Fruit fly (Drosophila melanogaster): Measurements from ENCODE around the gene CG3552.

Gene CG3552

DNA sequence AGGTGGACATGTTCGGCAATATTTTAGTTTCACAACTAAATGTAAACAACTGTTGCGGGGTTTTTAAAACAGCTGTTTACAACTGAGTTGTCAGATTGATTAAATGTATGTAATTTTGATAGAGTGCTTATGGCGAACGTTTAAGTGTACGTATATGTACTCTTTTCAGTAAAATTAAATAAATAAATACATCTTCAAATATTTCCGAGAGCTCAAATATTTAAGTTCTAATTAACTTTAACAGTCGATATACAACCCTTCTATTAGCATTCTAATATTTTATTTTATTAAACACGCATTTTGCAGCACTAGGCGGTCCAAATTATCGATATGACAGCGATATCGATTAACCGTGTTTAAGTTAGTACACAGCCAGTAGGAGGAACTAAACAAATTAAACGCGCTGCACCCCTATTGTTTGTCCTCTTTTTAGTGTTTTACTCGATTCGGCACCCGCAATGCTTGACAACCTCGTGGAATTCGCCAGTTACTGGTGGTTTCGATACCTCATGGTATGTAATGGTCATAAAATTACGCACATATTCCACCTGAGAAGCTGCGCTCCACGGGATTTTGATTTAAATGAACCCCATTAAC lies 4.5 kb upstream of the CG3552 start, which contains the start of the genes CG3448 and ghi (continued):
- TF ChIP-seq CG9727 (GFP tag; optimal IDR thresholded peaks at IDR 0.05) (peak; percentile 35), ara (GFP tag; IDR thresholded peaks at IDR 0.05) (peak; percentile 59), Hmx (GFP tag; optimal IDR thresholded peaks at IDR 0.05) (no peak), NfI (GFP tag; optimal IDR thresholded peaks at IDR 0.05) (peak; percentile 35), CG30431 (GFP tag; optimal IDR thresholded peaks at IDR 0.05) (no peak), CG2202 (tag; optimal IDR thresholded peaks at IDR 0.05) (no peak), CG2889 (GFP tag; IDR thresholded peaks at IDR 0.05) (no peak), stc (GFP tag; IDR thresholded peaks at IDR 0.05) (peak; percentile 58), chm (GFP tag; IDR thresholded peaks at IDR 0.05) (0 out of 2 replicates have a peak, but pooled peaks have one; percentile 30), otp (GFP tag; IDR thresholded peaks at IDR 0.05) (no peak), Fer1 (GFP tag; optimal IDR thresholded peaks at IDR 0.05) (peak; percentile 82), CG4820 (GFP tag; optimal IDR thresholded peaks at IDR 0.05) (peak; percentile 58), CG10979 (tag; optimal IDR thresholded peaks at IDR 0.05) (peak; percentile 39), CG2678 (tag; optimal IDR thresholded peaks at IDR 0.05) (peak; percentile 81), cwo (GFP tag; optimal IDR thresholded peaks at IDR 0.05) (peak; percentile 41), H2.0 (GFP tag; IDR thresholded peaks at IDR 0.05) (no peak), dmrt11E (tag; optimal IDR thresholded peaks at IDR 0.05) (peak; percentile 11), tna (GFP tag; IDR thresholded peaks at IDR 0.05; ENCODE audit: partially characterized antibody) (peak; percentile 45; the same call in 1 of the 2 replicates), pho (GFP tag; optimal IDR thresholded peaks at IDR 0.05) (peak; percentile 28), klu (GFP tag; IDR thresholded peaks at IDR 0.05) (no peak), CG4617 (GFP tag; optimal IDR thresholded peaks at IDR 0.05; ENCODE audit: borderline replicate concordance) (peak; percentile 50), salm (tag; optimal IDR thresholded peaks at IDR 0.05) (peak; percentile 9), abd-A (tag; optimal IDR thresholded peaks at IDR 0.05) (peak; percentile 87), CG1024 (GFP tag; IDR thresholded peaks at IDR 0.05) (no peak), dpn (GFP tag; optimal IDR thresholded peaks at IDR 0.05) (peak; percentile 56 to 63), NC2β (GFP tag; optimal IDR thresholded peaks at IDR 0.05) (no peak), scrt (GFP tag; optimal IDR thresholded peaks at IDR 0.05) (peak; percentile 91), tx (GFP tag; optimal IDR thresholded peaks at IDR 0.05) (no peak), CG6854 (GFP tag; optimal IDR thresholded peaks at IDR 0.05) (no peak), Chrac-16 (GFP tag; optimal IDR thresholded peaks at IDR 0.05) (no peak), exex (tag; optimal IDR thresholded peaks at IDR 0.05) (peak; percentile 56), pum (GFP tag; optimal IDR thresholded peaks at IDR 0.05) (peak; percentile 11), Abd-B (GFP tag; optimal IDR thresholded peaks at IDR 0.05) (peak; percentile 73), CG6175 (GFP tag; IDR thresholded peaks at IDR 0.05) (no peak), kni (GFP tag; optimal IDR thresholded peaks at IDR 0.05) (peak; percentile 75), CkIIα-i1 (GFP tag; IDR thresholded peaks at IDR 0.05) (no peak), CG7839 (tag; optimal IDR thresholded peaks at IDR 0.05) (peak; percentile 69), bbx (GFP tag; IDR thresholded peaks at IDR 0.05; ENCODE audit: partially characterized antibody) (peak; percentile 80), CG15696 (tag; optimal IDR thresholded peaks at IDR 0.05) (peak; percentile 74), ro (GFP tag; IDR thresholded peaks at IDR 0.05) (no peak), CG13624 (GFP tag; optimal IDR thresholded peaks at IDR 0.05) (peak; percentile 37), CG11723 (GFP tag; optimal IDR thresholded peaks at IDR 0.05) (no peak), CG11560 (tag; IDR thresholded peaks at IDR 0.05) (no peak), Rx (GFP tag; IDR thresholded peaks at IDR 0.05) (peak; percentile 22; the same call in 1 of the 2 replicates), Xbp1 (GFP tag; optimal IDR thresholded peaks at IDR 0.05) (peak; percentile 42), az2 (GFP tag; optimal IDR thresholded peaks at IDR 0.05) (peak; percentile 3), pita (GFP tag; optimal IDR thresholded peaks at IDR 0.05) (no peak), tap (tag; optimal IDR thresholded peaks at IDR 0.05) (peak; percentile 45), ERR (GFP tag; optimal IDR thresholded peaks at IDR 0.05) (no peak), Ssrp (tag; optimal IDR thresholded peaks at IDR 0.05) (no peak)

All from whole organism, embryonic.